Fruit fly (Drosophila melanogaster) whole organism, embryonic: ENCODE results near the gene CG11396.

Source experiments
- Adf1 ChIP-seq: fragments of 200-800 bp; sonication (Bioruptor generic); IDR thresholded peaks from 2 replicates; pipeline ENCODE4 v1.3.6; 2022; ENCODE audit warnings: missing biosample characterization, missing genetic modification characterization
- CG11398 ChIP-seq: fragments of 200-800 bp; sonication (Bioruptor generic); optimal IDR thresholded peaks from 2 replicates; lab custom pipeline; 2016; ENCODE audit warnings: missing biosample characterization, missing genetic modification characterization
- CG12236 ChIP-seq: fragments of 200-800 bp; sonication (Bioruptor generic); optimal IDR thresholded peaks from 2 replicates; lab custom pipeline; 2016; ENCODE audit warnings: missing biosample characterization, missing genetic modification characterization
- CG14965 ChIP-seq: fragments of 200-800 bp; sonication (Bioruptor generic); optimal IDR thresholded peaks from 2 replicates; lab custom pipeline; 2016; ENCODE audit warnings: missing biosample characterization, missing genetic modification characterization, borderline replicate concordance
- CG15269 ChIP-seq: fragments of 200-800 bp; sonication (Bioruptor generic); optimal IDR thresholded peaks from 2 replicates; lab custom pipeline; 2018; ENCODE audit warnings: missing biosample characterization, mild to moderate bottlenecking, missing genetic modification characterization, moderate library complexity
- CG16815 ChIP-seq: fragments of 200-800 bp; sonication (Bioruptor generic); optimal IDR thresholded peaks from 3 replicates; lab custom pipeline; 2017; ENCODE audit warnings: missing biosample characterization, mild to moderate bottlenecking, missing genetic modification characterization
- CG17361 ChIP-seq: fragments of 200-800 bp; sonication (Bioruptor generic); IDR thresholded peaks from 3 replicates; pipeline ENCODE4 v1.3.6; 2022; ENCODE audit warnings: missing biosample characterization, missing genetic modification characterization
- CG32767 ChIP-seq: fragments of 200-800 bp; sonication (Bioruptor generic); IDR thresholded peaks from 2 replicates; pipeline ENCODE4 v1.3.6; 2022; ENCODE audit warnings: missing biosample characterization, missing genetic modification characterization
- CG3847 ChIP-seq: fragments of 200-800 bp; sonication (Bioruptor generic); IDR thresholded peaks from 2 replicates; pipeline ENCODE4 v1.3.6; 2022; ENCODE audit warnings: missing biosample characterization, missing genetic modification characterization
- CG3995 ChIP-seq: fragments of 200-800 bp; sonication (Bioruptor generic); optimal IDR thresholded peaks from 3 replicates; lab custom pipeline; 2016; ENCODE audit warnings: missing biosample characterization, missing genetic modification characterization
- CG6175 ChIP-seq: fragments of 200-800 bp; sonication (Bioruptor generic); IDR thresholded peaks from 3 replicates; pipeline ENCODE4 v1.3.6; 2022; ENCODE audit warnings: missing biosample characterization, missing genetic modification characterization
- CG8924 ChIP-seq: fragments of 200-800 bp; optimal IDR thresholded peaks from 3 replicates; lab custom pipeline; 2019; ENCODE audit warnings: missing biosample characterization, mild to moderate bottlenecking, missing genetic modification characterization, moderate library complexity
- CG9437 ChIP-seq: fragments of 200-800 bp; sonication (Bioruptor generic); optimal IDR thresholded peaks from 2 replicates; lab custom pipeline; 2018; ENCODE audit warnings: missing biosample characterization, mild to moderate bottlenecking, missing genetic modification characterization
- Dad ChIP-seq: fragments of 200-800 bp; sonication (Bioruptor generic); optimal IDR thresholded peaks from 3 replicates; lab custom pipeline; 2016; ENCODE audit warnings: missing biosample characterization, missing genetic modification characterization
- Dp ChIP-seq: fragments of 200-800 bp; sonication (Bioruptor generic); optimal IDR thresholded peaks from 2 replicates; lab custom pipeline; 2018; ENCODE audit warnings: missing biosample characterization, mild to moderate bottlenecking, missing genetic modification characterization, moderate library complexity
- E2f1 ChIP-seq: fragments of 200-800 bp; sonication (Bioruptor generic); IDR thresholded peaks from 2 replicates; pipeline ENCODE4 v1.3.6; 2022; ENCODE audit warnings: missing biosample characterization, missing genetic modification characterization
- Fer2 ChIP-seq: fragments of 200-800 bp; sonication (Bioruptor generic); optimal IDR thresholded peaks from 2 replicates; lab custom pipeline; 2018; ENCODE audit warnings: missing biosample characterization, mild to moderate bottlenecking, missing genetic modification characterization, moderate library complexity
- Gsc ChIP-seq: fragments of 200-800 bp; sonication (Bioruptor generic); IDR thresholded peaks from 2 replicates; pipeline ENCODE4 v1.3.6; 2022; ENCODE audit warnings: missing biosample characterization, missing genetic modification characterization
- Gug ChIP-seq: fragments of 200-800 bp; sonication (Bioruptor generic); IDR thresholded peaks from 4 replicates; pipeline ENCODE4 v1.3.6; 2022; ENCODE audit warnings: missing biosample characterization, missing genetic modification characterization
- Hmr ChIP-seq: fragments of 200-800 bp; sonication (Bioruptor generic); optimal IDR thresholded peaks from 3 replicates; lab custom pipeline; 2017; ENCODE audit warnings: mild to moderate bottlenecking, missing biosample characterization, missing genetic modification reagents, missing genetic modification characterization
- Hr51 ChIP-seq, 2 experiments: fragments of 200-800 bp; sonication (Bioruptor generic); optimal IDR thresholded peaks; 2 replicates in 1 of 2; 3 replicates in 1 of 2; lab custom pipeline; 2016 to 2018; ENCODE audit warnings: missing biosample characterization in 2 of 2, missing genetic modification characterization in 2 of 2, mild to moderate bottlenecking in 1 of 2, moderate library complexity in 1 of 2
- MBD-R2 ChIP-seq: fragments of 200-800 bp; sonication (Bioruptor generic); IDR thresholded peaks from 2 replicates; pipeline ENCODE4 v1.3.6; 2022; ENCODE audit warnings: missing biosample characterization, missing genetic modification characterization
- Mad ChIP-seq: fragments of 200-800 bp; sonication (Bioruptor generic); optimal IDR thresholded peaks from 2 replicates; lab custom pipeline; 2016; ENCODE audit warnings: missing biosample characterization, missing genetic modification characterization
- Nf-YB ChIP-seq: fragments of 200-800 bp; sonication (Bioruptor generic); optimal IDR thresholded peaks from 3 replicates; lab custom pipeline; 2019; ENCODE audit warnings: missing biosample characterization, mild to moderate bottlenecking, missing genetic modification characterization, moderate library complexity
- PHDP ChIP-seq: fragments of 200-800 bp; sonication (Bioruptor generic); optimal IDR thresholded peaks from 3 replicates; lab custom pipeline; 2018; ENCODE audit warnings: missing biosample characterization, mild to moderate bottlenecking, missing genetic modification characterization, moderate library complexity
- Poxn ChIP-seq: fragments of 200-800 bp; sonication (Bioruptor generic); IDR thresholded peaks from 2 replicates; pipeline ENCODE4 v1.3.6; 2022; ENCODE audit warnings: missing biosample characterization, missing genetic modification characterization
- Scr ChIP-seq: fragments of 200-800 bp; sonication (Bioruptor generic); IDR thresholded peaks from 2 replicates; pipeline ENCODE4 v1.3.6; 2022; ENCODE audit warnings: missing biosample characterization, missing genetic modification characterization; ENCODE audit not compliant: partially characterized antibody
- Trl ChIP-seq, 3 experiments: fragments of >200 bp in 2 of 3; fragments of 200-800 bp in 1 of 3; sonication (Bioruptor generic) in 1 of 3; optimal IDR thresholded peaks; 2 replicates in 1 of 3; 3 replicates in 2 of 3; lab custom pipeline; 2016 to 2017; ENCODE audit warnings: missing biosample characterization in 1 of 3, missing genetic modification characterization in 1 of 3
- al ChIP-seq: fragments of 200-800 bp; sonication (Bioruptor generic); IDR thresholded peaks from 2 replicates; pipeline ENCODE4 v1.3.6; 2022; ENCODE audit warnings: missing biosample characterization, missing genetic modification characterization
- ap ChIP-seq: fragments of 200-800 bp; sonication (Bioruptor generic); IDR thresholded peaks from 2 replicates; pipeline ENCODE4 v1.3.6; 2022; ENCODE audit warnings: missing biosample characterization, missing genetic modification characterization
- bab2 ChIP-seq: fragments of 200-800 bp; sonication (Bioruptor generic); optimal IDR thresholded peaks from 2 replicates; lab custom pipeline; 2016; ENCODE audit warnings: missing biosample characterization, missing genetic modification characterization
- bbx ChIP-seq: fragments of 200-800 bp; sonication (Bioruptor generic); IDR thresholded peaks from 2 replicates; pipeline ENCODE4 v1.3.6; 2022; ENCODE audit warnings: missing biosample characterization, missing genetic modification characterization; ENCODE audit not compliant: partially characterized antibody
- crol ChIP-seq: fragments of 200-800 bp; sonication (Bioruptor generic); IDR thresholded peaks from 2 replicates; pipeline ENCODE4 v1.3.6; 2022; ENCODE audit warnings: missing biosample characterization, missing genetic modification characterization
- dati ChIP-seq: fragments of 200-800 bp; sonication (Bioruptor generic); IDR thresholded peaks from 2 replicates; pipeline ENCODE4 v1.3.6; 2022; ENCODE audit warnings: missing biosample characterization, missing genetic modification characterization
- dm ChIP-seq: fragments of 200-800 bp; sonication (Bioruptor generic); optimal IDR thresholded peaks from 3 replicates; lab custom pipeline; 2016; ENCODE audit warnings: missing biosample characterization, missing genetic modification characterization
- esg ChIP-seq: fragments of 200-800 bp; sonication (Bioruptor generic); conservative IDR thresholded peaks from 2 replicates; pipeline ENCODE4 v1.3.6; 2022; ENCODE audit warnings: missing biosample characterization, missing genetic modification characterization
- exex ChIP-seq: fragments of 200-800 bp; sonication (Bioruptor generic); optimal IDR thresholded peaks from 4 replicates; lab custom pipeline; 2018; ENCODE audit warnings: missing biosample characterization, mild to moderate bottlenecking, missing genetic modification characterization, moderate library complexity
- fd3F ChIP-seq: fragments of 200-800 bp; sonication (Bioruptor generic); optimal IDR thresholded peaks from 2 replicates; lab custom pipeline; 2018; ENCODE audit warnings: missing biosample characterization, mild to moderate bottlenecking, missing genetic modification characterization, moderate library complexity
- gcm ChIP-seq: fragments of 200-800 bp; sonication (Bioruptor generic); optimal IDR thresholded peaks from 2 replicates; lab custom pipeline; 2019; ENCODE audit warnings: missing biosample characterization, mild to moderate bottlenecking, missing genetic modification characterization, moderate library complexity
- gcm2 ChIP-seq: fragments of 200-800 bp; sonication (Bioruptor generic); optimal IDR thresholded peaks from 2 replicates; lab custom pipeline; 2016; ENCODE audit warnings: missing biosample characterization, missing genetic modification characterization
- gfzf ChIP-seq: fragments of 200-800 bp; sonication (Bioruptor generic); optimal IDR thresholded peaks from 2 replicates; lab custom pipeline; 2016; ENCODE audit warnings: missing biosample characterization, mild to moderate bottlenecking, missing genetic modification characterization, moderate library complexity
- jumu ChIP-seq: fragments of 200-800 bp; sonication (Bioruptor generic); optimal IDR thresholded peaks from 3 replicates; lab custom pipeline; 2016; ENCODE audit warnings: missing biosample characterization, missing genetic modification characterization
- maf-S ChIP-seq: fragments of 200-800 bp; sonication (Bioruptor generic); optimal IDR thresholded peaks from 2 replicates; lab custom pipeline; 2016; ENCODE audit warnings: missing biosample characterization, missing genetic modification characterization
- mam ChIP-seq: fragments of 200-800 bp; sonication (Bioruptor generic); optimal IDR thresholded peaks from 3 replicates; lab custom pipeline; 2016; ENCODE audit warnings: missing biosample characterization, missing genetic modification characterization
- odd ChIP-seq: fragments of 200-800 bp; sonication (Bioruptor generic); optimal IDR thresholded peaks from 2 replicates; lab custom pipeline; 2017; ENCODE audit warnings: missing biosample characterization, mild to moderate bottlenecking, missing genetic modification characterization
- row ChIP-seq: fragments of 200-800 bp; sonication (Bioruptor generic); IDR thresholded peaks from 3 replicates; pipeline ENCODE4 v1.3.6; 2022; ENCODE audit warnings: missing biosample characterization, missing genetic modification characterization
- toy ChIP-seq: fragments of 200-800 bp; sonication (Bioruptor generic); IDR thresholded peaks from 2 replicates; pipeline ENCODE4 v1.3.6; 2022; ENCODE audit warnings: missing biosample characterization, missing genetic modification characterization
- ttk ChIP-seq: fragments of 200-800 bp; sonication (Bioruptor generic); IDR thresholded peaks from 2 replicates; pipeline ENCODE4 v2.1.2; 2022; ENCODE audit warnings: missing biosample characterization, missing genetic modification characterization

Gene CG11396

DNA sequence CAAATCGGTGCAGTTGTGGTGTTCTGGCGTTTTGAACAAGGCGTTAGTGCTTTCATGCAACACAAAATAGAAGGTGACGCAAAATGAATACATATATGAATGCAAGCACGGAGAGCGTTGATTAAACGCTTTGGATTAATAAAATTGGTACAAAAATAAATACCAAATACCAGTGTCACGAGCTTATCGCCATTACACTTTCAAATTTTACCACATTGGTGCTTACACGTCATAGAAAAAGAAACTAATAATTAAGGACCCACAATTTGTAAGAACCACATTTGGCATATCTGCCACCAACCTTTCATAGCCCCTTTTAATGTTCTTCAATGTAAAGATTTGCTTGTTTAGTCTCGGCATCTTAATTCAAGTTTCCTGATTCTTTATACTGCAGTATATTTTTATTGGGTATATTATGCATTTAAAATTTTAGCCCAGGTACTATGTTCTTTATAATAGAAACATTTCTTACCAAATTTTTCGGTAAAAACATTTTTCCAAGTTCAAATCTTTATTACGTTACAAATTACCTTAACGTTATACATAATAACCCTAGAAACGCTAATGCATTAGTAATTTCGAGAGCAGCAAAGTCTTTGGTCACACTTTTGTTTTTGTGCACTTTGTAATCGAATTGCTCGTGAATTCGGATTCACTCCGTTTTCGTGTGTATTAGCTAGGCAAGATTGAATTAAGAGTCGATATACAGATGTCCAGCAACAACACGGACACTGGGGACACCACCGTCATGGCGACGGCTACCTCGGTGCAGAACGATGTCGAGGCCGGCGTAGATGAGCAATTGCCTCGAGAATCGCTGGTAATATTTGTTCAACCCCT lies 9.5 kb downstream of the CG11396 start, which contains the start of the genes Pex16 and Pex14 (continued):
- TF ChIP-seq gcm2 (peak; percentile 27), crol (no peak), maf-S (GFP tag; lab: Kevin White, UChicago) (peak; percentile 72), toy (GFP tag; lab: Robert Waterston, UW) (no peak), Nf-YB (GFP tag; lab: Kevin White, UChicago) (peak; percentile 27), CG8924 (tag; lab: Kevin White, UChicago) (peak; percentile 63), gfzf (peak; percentile 86), E2f1 (peak; percentile 62; the same call in 1 of the 2 replicates), CG15269 (tag; lab: Kevin White, UChicago) (peak; percentile 68), Hmr (GFP tag; lab: Kevin White, UChicago) (no peak), Adf1 (GFP tag; lab: Robert Waterston, UW) (0 out of 2 replicates have a peak, but pooled peaks have one; percentile 8), Gsc (peak; percentile 43; the same call in 1 of the 2 replicates), ap (GFP tag; lab: Robert Waterston, UW) (peak; percentile 34; the same call in 1 of the 2 replicates), bbx (GFP tag; lab: Robert Waterston, UW) (no peak), dm (GFP tag; lab: Kevin White, UChicago) (peak; percentile 48), CG11398 (GFP tag; lab: Kevin White, UChicago) (peak; percentile 38), CG6175 (GFP tag; lab: Robert Waterston, UW) (peak; percentile 58; the same call in 1 of the 3 replicates), gcm (no peak), jumu (GFP tag; lab: Kevin White, UChicago) (peak; percentile 69), PHDP (peak; percentile 46), row (peak; percentile 90), Poxn (peak; percentile 48; the same call in 1 of the 2 replicates), Hr51 (GFP tag; optimal IDR thresholded peaks at IDR 0.05; lab: Kevin White, UChicago) (peak in 1 of 2 experiments; percentile 70), CG14965 (GFP tag; lab: Kevin White, UChicago) (no peak), Dad (GFP tag; lab: Kevin White, UChicago) (peak; percentile 65), Dp (GFP tag; lab: Kevin White, UChicago) (peak; percentile 30), CG3847 (GFP tag; lab: Robert Waterston, UW) (peak; percentile 78), al (peak; percentile 40; the same call in 1 of the 2 replicates), CG9437 (GFP tag; lab: Kevin White, UChicago) (peak; percentile 100), esg (peak; percentile 71), CG12236 (GFP tag; lab: Kevin White, UChicago) (peak; percentile 35), CG32767 (GFP tag; lab: Robert Waterston, UW) (0 out of 2 replicates have a peak, but pooled peaks have one; percentile 44), Gug (GFP tag; lab: Robert Waterston, UW) (peak; percentile 82), Trl (optimal IDR thresholded peaks at IDR 0.05; lab: Kevin White, UChicago) (no peak), Trl (GFP tag; optimal IDR thresholded peaks at IDR 0.05; lab: Kevin White, UChicago) (peak; percentile 78), bab2 (GFP tag; lab: Kevin White, UChicago) (peak; percentile 82), CG16815 (peak; percentile 71), CG17361 (GFP tag; lab: Robert Waterston, UW) (peak; percentile 86), Scr (GFP tag; lab: Robert Waterston, UW) (no peak), odd (peak; percentile 27), MBD-R2 (peak; percentile 81), mam (GFP tag; lab: Kevin White, UChicago) (peak; percentile 87), Fer2 (tag; lab: Kevin White, UChicago) (peak; percentile 62), Mad (GFP tag; lab: Kevin White, UChicago) (peak; percentile 58), ttk (peak; percentile 73), exex (no peak), dati (GFP tag; lab: Robert Waterston, UW) (no peak), fd3F (GFP tag; lab: Kevin White, UChicago) (peak; percentile 59), CG3995 (GFP tag; lab: Kevin White, UChicago) (peak; percentile 42)
